Worm (Caenorhabditis elegans): Measurements from ENCODE around the gene abi-1.

The abi-1 gene

DNA sequence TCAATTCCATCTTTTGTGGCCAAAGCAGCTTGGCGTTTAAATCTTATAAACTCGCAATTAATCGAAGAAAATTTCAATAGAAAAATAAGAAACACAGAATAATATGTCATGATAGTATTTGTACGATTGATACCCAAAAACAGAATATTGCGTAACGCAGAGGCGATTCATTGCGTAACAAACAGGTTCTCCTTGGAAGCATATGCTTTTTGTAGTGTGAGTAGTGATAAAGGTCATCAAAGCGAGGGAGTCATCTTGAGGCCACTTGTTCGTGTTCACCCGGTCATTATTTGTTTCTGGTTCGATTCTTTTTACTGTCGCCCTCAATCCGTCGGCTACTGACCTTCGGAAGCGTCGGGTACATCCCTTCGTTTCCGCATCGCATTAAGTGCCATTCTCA, 31.6 kb downstream of the abi-1 start, which contains the start of gene F54E7.6:
Gene F54E7.6 (minus strand): TSS at position 110 of the 400 bp plus-strand sequence.
- no peak for TF ChIP-seq dmd-6 (GFP tag; IDR thresholded peaks at IDR 0.05)
- peak; percentile 82 for TF ChIP-seq nhr-28 (tag; optimal IDR thresholded peaks at IDR 0.05)
- no peak for TF ChIP-seq Y5F2A.4 (GFP tag; optimal IDR thresholded peaks at IDR 0.05)
- TF ChIP-seq mxl-3 (GFP tag; optimal IDR thresholded peaks at IDR 0.05): peak; percentile 33

- TF ChIP-seq madf-5 (GFP tag; IDR thresholded peaks at IDR 0.05) (no peak), nhr-48 (tag; optimal IDR thresholded peaks at IDR 0.05) (no peak), pha-4 (GFP tag; IDR thresholded peaks at IDR 0.05) (no peak), pha-4 (tag; optimal IDR thresholded peaks at IDR 0.05) (no peak), ceh-28 (tag; optimal IDR thresholded peaks at IDR 0.05) (no peak), zip-2 (tag; optimal IDR thresholded peaks at IDR 0.05) (no peak), php-3 (GFP tag; IDR thresholded peaks at IDR 0.05) (no peak), nhr-6 (tag; optimal IDR thresholded peaks at IDR 0.05) (no peak), lin-38 (GFP tag; IDR thresholded peaks at IDR 0.05) (no peak)
These were observed 35.6 kb downstream of the abi-1 start, which contains the start of gene sdz-21 for ce11 chrIII:5656941-5657340. sdz-21 (minus strand) TSS chrIII:5657041.

ce11 chrIII:5653692-5654105, 38.8 kb downstream of the abi-1 start:
- TF ChIP-seq zfp-2 (tag; optimal IDR thresholded peaks at IDR 0.05): no peak
- no peak for TF ChIP-seq hmg-1.1 (GFP tag; IDR thresholded peaks at IDR 0.05)
- no peak for TF ChIP-seq ces-1 (GFP tag; optimal IDR thresholded peaks at IDR 0.05)
- no peak for TF ChIP-seq saeg-2 (GFP tag; IDR thresholded peaks at IDR 0.05)
- no peak for TF ChIP-seq mxl-3 (GFP tag; optimal IDR thresholded peaks at IDR 0.05)
- peak; percentile 60 for TF ChIP-seq lin-13 (GFP tag; optimal IDR thresholded peaks at IDR 0.05)
- TF ChIP-seq madf-9 (GFP tag; conservative IDR thresholded peaks at IDR 0.05): no peak
- no peak; the same call in 1 of the 2 replicates for TF ChIP-seq dmd-9 (GFP tag; IDR thresholded peaks at IDR 0.05)
- no peak for TF ChIP-seq mdl-1 (tag; optimal IDR thresholded peaks at IDR 0.05)
- TF ChIP-seq sdz-12 (GFP tag; optimal IDR thresholded peaks at IDR 0.05): no peak
- TF ChIP-seq ceh-82 (tag; optimal IDR thresholded peaks at IDR 0.05): no peak
- 0 out of 2 replicates have a peak, but pooled peaks have one; percentile 16 for TF ChIP-seq ctbp-1 (GFP tag; IDR thresholded peaks at IDR 0.05)
- TF ChIP-seq unc-130 (GFP tag; optimal IDR thresholded peaks at IDR 0.05): peak; percentile 64
- TF ChIP-seq set-16 (GFP tag; IDR thresholded peaks at IDR 0.05): peak; percentile 20; the same call in 1 of the 2 replicates
- no peak for TF ChIP-seq fos-1 (tag; optimal IDR thresholded peaks at IDR 0.05)
- TF ChIP-seq skn-1 (tag; optimal IDR thresholded peaks at IDR 0.05): no peak
- no peak for TF ChIP-seq nhr-237 (tag; optimal IDR thresholded peaks at IDR 0.05)
- no peak for TF ChIP-seq ceh-62 (tag; optimal IDR thresholded peaks at IDR 0.05)
- TF ChIP-seq R02D3.7 (tag; optimal IDR thresholded peaks at IDR 0.05): no peak
- no peak for TF ChIP-seq nhr-77 (tag; optimal IDR thresholded peaks at IDR 0.05)
- TF ChIP-seq jun-1 (tag; optimal IDR thresholded peaks at IDR 0.05): no peak
- peak; percentile 84 for TF ChIP-seq snpc-4 (tag; optimal IDR thresholded peaks at IDR 0.05)
- no peak for TF ChIP-seq lin-29 (GFP tag; IDR thresholded peaks at IDR 0.05)
- peak; percentile 62 for TF ChIP-seq nhr-102 (tag; optimal IDR thresholded peaks at IDR 0.05)
- peak; percentile 84 for TF ChIP-seq snpc-1.2 (GFP tag; IDR thresholded peaks at IDR 0.05)
- peak; percentile 21 for TF ChIP-seq dpl-1 (GFP tag; optimal IDR thresholded peaks at IDR 0.05)
- no peak for TF ChIP-seq tag-97 (GFP tag; IDR thresholded peaks at IDR 0.05)
- no peak for TF ChIP-seq ceh-44 (GFP tag; IDR thresholded peaks at IDR 0.05)
- no peak for TF ChIP-seq nhr-28 (tag; optimal IDR thresholded peaks at IDR 0.05)
- no peak for TF ChIP-seq dmd-6 (GFP tag; IDR thresholded peaks at IDR 0.05)
- TF ChIP-seq F26F4.8 (GFP tag; conservative IDR thresholded peaks at IDR 0.05): no peak
- TF ChIP-seq ztf-7 (tag; optimal IDR thresholded peaks at IDR 0.05): no peak
- TF ChIP-seq lin-38 (GFP tag; IDR thresholded peaks at IDR 0.05): peak; percentile 88
- TF ChIP-seq zag-1 (tag; optimal IDR thresholded peaks at IDR 0.05): no peak
- TF ChIP-seq attf-4 (tag; optimal IDR thresholded peaks at IDR 0.05): no peak
- no peak for TF ChIP-seq nhr-10 (tag; optimal IDR thresholded peaks at IDR 0.05)
- TF ChIP-seq T26A8.4 (GFP tag; IDR thresholded peaks at IDR 0.05): peak; percentile 72
- no peak; the same call in 1 of the 2 replicates for TF ChIP-seq pha-4 (GFP tag; IDR thresholded peaks at IDR 0.05)
- no peak for TF ChIP-seq pha-4 (tag; optimal IDR thresholded peaks at IDR 0.05)
- 0 out of 2 replicates have a peak, but pooled peaks have one; percentile 20 for TF ChIP-seq Y105C5A.15 (GFP tag; IDR thresholded peaks at IDR 0.05)
- no peak for TF ChIP-seq T20F7.1 (GFP tag; optimal IDR thresholded peaks at IDR 0.05)
- TF ChIP-seq ZK546.5 (tag; optimal IDR thresholded peaks at IDR 0.05): no peak
